Fruit fly (Drosophila melanogaster): ENCODE measurements around the gene sloth2.
A peak's percentile ranks its signal among the peaks of the same experiment; 100 is the strongest.

Gene sloth2

DNA sequence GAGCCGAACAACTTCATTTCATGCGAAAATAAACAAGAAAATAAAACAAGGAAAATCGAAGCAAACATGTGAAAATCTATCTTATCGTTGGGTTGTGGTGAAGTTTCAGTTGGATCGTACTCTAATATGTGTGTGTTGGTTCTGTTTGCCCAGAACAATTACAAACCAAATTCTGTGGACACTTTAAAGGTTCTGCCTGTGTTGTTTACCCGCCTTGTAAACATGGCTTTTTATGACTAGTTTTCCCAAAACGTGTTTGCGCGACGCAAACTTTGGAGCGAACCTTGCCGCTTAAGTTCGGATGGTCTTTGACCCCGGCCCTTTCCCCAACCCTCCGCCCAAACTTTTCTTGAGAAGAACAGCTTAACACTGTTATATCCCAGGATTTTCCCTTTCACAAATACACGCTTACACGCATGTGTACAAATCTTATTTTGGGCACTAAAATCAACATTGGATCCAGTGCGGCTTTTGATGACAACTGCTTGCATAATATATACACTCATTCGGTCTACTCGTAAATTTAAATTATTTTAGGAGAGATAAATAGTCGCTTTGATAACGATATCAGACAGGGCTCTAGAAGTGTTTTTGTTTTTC lies 7.0 kb upstream of the sloth2 start (continued):
- peak; percentile 66; the same call in 1 of the 2 replicates for TF ChIP-seq E2f1 (GFP tag; IDR thresholded peaks at IDR 0.05)
- TF ChIP-seq B-H2 (GFP tag; optimal IDR thresholded peaks at IDR 0.05): no peak
- no peak for TF ChIP-seq abd-A (tag; optimal IDR thresholded peaks at IDR 0.05)
- TF ChIP-seq org-1 (GFP tag; optimal IDR thresholded peaks at IDR 0.05): peak; percentile 92
- peak; percentile 54; the same call in 1 of the 3 replicates for TF ChIP-seq CG3726 (GFP tag; IDR thresholded peaks at IDR 0.05)
- peak; percentile 83 for TF ChIP-seq CG8924 (tag; optimal IDR thresholded peaks at IDR 0.05)
- no peak for TF ChIP-seq bbx (GFP tag; IDR thresholded peaks at IDR 0.05; ENCODE audit: partially characterized antibody)
- peak; percentile 79 for TF ChIP-seq vvl (GFP tag; IDR thresholded peaks at IDR 0.05)
- no peak for TF ChIP-seq Dfd (GFP tag; optimal IDR thresholded peaks at IDR 0.05)
- TF ChIP-seq CG17186 (GFP tag; optimal IDR thresholded peaks at IDR 0.05): peak; percentile 78
- peak; percentile 79 for TF ChIP-seq twi (tag; optimal IDR thresholded peaks at IDR 0.05)
- no peak for TF ChIP-seq CG1832 (GFP tag; optimal IDR thresholded peaks at IDR 0.05)
- peak; percentile 20 for TF ChIP-seq emc (GFP tag; optimal IDR thresholded peaks at IDR 0.05)
- TF ChIP-seq disco-r (GFP tag; optimal IDR thresholded peaks at IDR 0.05): peak; percentile 81
- peak; percentile 72 for TF ChIP-seq Optix (GFP tag; IDR thresholded peaks at IDR 0.05)
- peak; percentile 69 for TF ChIP-seq NK7.1 (GFP tag; optimal IDR thresholded peaks at IDR 0.05)
- peak; percentile 73 for TF ChIP-seq CG1647 (GFP tag; optimal IDR thresholded peaks at IDR 0.05)
- TF ChIP-seq klu (GFP tag; IDR thresholded peaks at IDR 0.05): 0 out of 2 replicates have a peak, but pooled peaks have one; percentile 34
- TF ChIP-seq MBD-R2 (GFP tag; IDR thresholded peaks at IDR 0.05): peak; percentile 44; the same call in 1 of the 2 replicates
- TF ChIP-seq CG43689 (GFP tag; IDR thresholded peaks at IDR 0.05): no peak
- TF ChIP-seq z (GFP tag; IDR thresholded peaks at IDR 0.05): peak; percentile 72; the same call in 2 of the 3 replicates
- peak; percentile 80 for TF ChIP-seq CG7271 (tag; optimal IDR thresholded peaks at IDR 0.05)
- peak; percentile 58; the same call in 1 of the 2 replicates for TF ChIP-seq CG10321 (GFP tag; IDR thresholded peaks at IDR 0.05)
- TF ChIP-seq Meics (GFP tag; optimal IDR thresholded peaks at IDR 0.05): peak; percentile 74
- TF ChIP-seq CG1233 (GFP tag; optimal IDR thresholded peaks at IDR 0.05): peak; percentile 91
- TF ChIP-seq sug (tag; optimal IDR thresholded peaks at IDR 0.05): peak; percentile 49
- peak; percentile 85 for TF ChIP-seq CG18599 (GFP tag; optimal IDR thresholded peaks at IDR 0.05)
- no peak for TF ChIP-seq vnd (GFP tag; IDR thresholded peaks at IDR 0.05; ENCODE audit: partially characterized antibody)
- no peak for TF ChIP-seq Hand (GFP tag; optimal IDR thresholded peaks at IDR 0.05)
- TF ChIP-seq grn (GFP tag; optimal IDR thresholded peaks at IDR 0.05): peak; percentile 84
- peak; percentile 88 for TF ChIP-seq lab (GFP tag; optimal IDR thresholded peaks at IDR 0.05)
- TF ChIP-seq dmrt99B (tag; optimal IDR thresholded peaks at IDR 0.05): peak; percentile 58
- TF ChIP-seq CG9215 (GFP tag; IDR thresholded peaks at IDR 0.05): 0 out of 2 replicates have a peak, but pooled peaks have one; percentile 9
- peak; percentile 86 for TF ChIP-seq gce (GFP tag; IDR thresholded peaks at IDR 0.05)
- peak; percentile 59 for TF ChIP-seq Myb (GFP tag; optimal IDR thresholded peaks at IDR 0.05)
- TF ChIP-seq gem (tag; optimal IDR thresholded peaks at IDR 0.05): peak; percentile 84
- peak; percentile 33 for TF ChIP-seq CG9797 (GFP tag; optimal IDR thresholded peaks at IDR 0.05)
- TF ChIP-seq CG14014 (GFP tag; IDR thresholded peaks at IDR 0.05): peak; percentile 81; the same call in 1 of the 2 replicates
- peak; percentile 45 for TF ChIP-seq kah (GFP tag; optimal IDR thresholded peaks at IDR 0.05)
- TF ChIP-seq Lim3 (GFP tag; IDR thresholded peaks at IDR 0.05): no peak
- TF ChIP-seq yki (optimal IDR thresholded peaks at IDR 0.05): no peak
- peak; percentile 88 for TF ChIP-seq CG2678 (tag; optimal IDR thresholded peaks at IDR 0.05)
- TF ChIP-seq CG17385 (GFP tag; optimal IDR thresholded peaks at IDR 0.05): peak; percentile 71
- TF ChIP-seq Hr51 (GFP tag; optimal IDR thresholded peaks at IDR 0.05): peak in 1 of 2 experiments; percentile 89
- TF ChIP-seq Vsx1 (GFP tag; optimal IDR thresholded peaks at IDR 0.05): peak; percentile 93
- TF ChIP-seq tap (tag; optimal IDR thresholded peaks at IDR 0.05): peak; percentile 69
- TF ChIP-seq Asciz (GFP tag; optimal IDR thresholded peaks at IDR 0.05): peak; percentile 94
- TF ChIP-seq crol (GFP tag; IDR thresholded peaks at IDR 0.05): no peak
- TF ChIP-seq tll (GFP tag; optimal IDR thresholded peaks at IDR 0.05): peak in 1 of 2 experiments; percentile 66
